Fruit fly (Drosophila melanogaster) whole organism, embryonic: ENCODE measurements around the gene CG10663.

Experiments
- Atf6 ChIP-seq: fragments of 200-800 bp; sonication (Bioruptor generic); IDR thresholded peaks from 2 replicates; pipeline ENCODE4 v1.3.6; 2022; ENCODE audit warnings: missing biosample characterization, missing genetic modification characterization
- BEAF-32 ChIP-seq: fragments of 200-800 bp; sonication (Bioruptor generic); optimal IDR thresholded peaks from 3 replicates; lab custom pipeline; 2017; ENCODE audit warnings: missing biosample characterization, missing genetic modification characterization, mild to moderate bottlenecking, moderate library complexity, missing genetic modification reagents
- CG10366 ChIP-seq: fragments of 200-800 bp; sonication (Bioruptor generic); IDR thresholded peaks from 2 replicates; pipeline ENCODE4 v1.3.6; 2022; ENCODE audit warnings: missing biosample characterization, missing genetic modification characterization
- CG10979 ChIP-seq: fragments of 200-800 bp; sonication (Bioruptor generic); optimal IDR thresholded peaks from 2 replicates; lab custom pipeline; 2018; ENCODE audit warnings: missing biosample characterization, mild to moderate bottlenecking, missing genetic modification characterization, moderate library complexity
- CG11398 ChIP-seq: fragments of 200-800 bp; sonication (Bioruptor generic); optimal IDR thresholded peaks from 2 replicates; lab custom pipeline; 2016; ENCODE audit warnings: missing biosample characterization, missing genetic modification characterization
- CG11504 ChIP-seq: fragments of 200-800 bp; sonication (Bioruptor generic); optimal IDR thresholded peaks from 3 replicates; lab custom pipeline; 2019; ENCODE audit warnings: missing biosample characterization, mild to moderate bottlenecking, missing genetic modification characterization, moderate library complexity
- CG12071 ChIP-seq: fragments of 200-800 bp; sonication (Bioruptor generic); optimal IDR thresholded peaks from 3 replicates; lab custom pipeline; 2018; ENCODE audit warnings: missing biosample characterization, mild to moderate bottlenecking, missing genetic modification characterization
- CG12104 ChIP-seq: fragments of 200-800 bp; sonication (Bioruptor generic); optimal IDR thresholded peaks from 3 replicates; lab custom pipeline; 2016; ENCODE audit warnings: missing biosample characterization, missing genetic modification characterization
- CG1233 ChIP-seq: fragments of 200-800 bp; sonication (Bioruptor generic); optimal IDR thresholded peaks from 4 replicates; lab custom pipeline; 2018; ENCODE audit warnings: missing biosample characterization, mild to moderate bottlenecking, missing genetic modification characterization
- CG13424 ChIP-seq: fragments of 200-800 bp; sonication (Bioruptor generic); optimal IDR thresholded peaks from 2 replicates; lab custom pipeline; 2019; ENCODE audit warnings: missing biosample characterization, mild to moderate bottlenecking, missing genetic modification characterization, moderate library complexity
- CG17802 ChIP-seq: fragments of 200-800 bp; sonication (Bioruptor generic); optimal IDR thresholded peaks from 2 replicates; lab custom pipeline; 2018; ENCODE audit warnings: missing biosample characterization, mild to moderate bottlenecking, missing genetic modification characterization, moderate library complexity
- CG17829 ChIP-seq: fragments of 200-800 bp; optimal IDR thresholded peaks from 2 replicates; lab custom pipeline; 2019; ENCODE audit warnings: missing biosample characterization, mild to moderate bottlenecking, missing genetic modification characterization, moderate library complexity
- CG34422 ChIP-seq: fragments of 200-800 bp; sonication (Bioruptor generic); IDR thresholded peaks from 3 replicates; pipeline ENCODE4 v1.3.6; 2022; ENCODE audit warnings: missing biosample characterization, missing genetic modification characterization
- CG4328 ChIP-seq: fragments of 200-800 bp; sonication (Bioruptor generic); optimal IDR thresholded peaks from 3 replicates; lab custom pipeline; 2017; ENCODE audit warnings: missing biosample characterization, missing genetic modification reagents, missing genetic modification characterization
- CG7271 ChIP-seq: fragments of 200-800 bp; sonication (Bioruptor generic); optimal IDR thresholded peaks from 2 replicates; lab custom pipeline; 2018; ENCODE audit warnings: missing biosample characterization, mild to moderate bottlenecking, missing genetic modification characterization, moderate library complexity
- CG7963 ChIP-seq: fragments of 200-800 bp; sonication (Bioruptor generic); IDR thresholded peaks from 3 replicates; pipeline ENCODE4 v1.3.6; 2022; ENCODE audit warnings: missing biosample characterization, missing genetic modification characterization; ENCODE audit not compliant: partially characterized antibody
- CG8281 ChIP-seq: fragments of 200-800 bp; sonication (Bioruptor generic); optimal IDR thresholded peaks from 2 replicates; lab custom pipeline; 2018; ENCODE audit warnings: missing biosample characterization, mild to moderate bottlenecking, missing genetic modification characterization, moderate library complexity
- CG8388 ChIP-seq: fragments of 200-800 bp; sonication (Bioruptor generic); optimal IDR thresholded peaks from 2 replicates; lab custom pipeline; 2019; ENCODE audit warnings: missing biosample characterization, mild to moderate bottlenecking, missing genetic modification characterization, moderate library complexity
- CG9609 ChIP-seq: fragments of 200-800 bp; sonication (Bioruptor generic); optimal IDR thresholded peaks from 3 replicates; lab custom pipeline; 2016; ENCODE audit warnings: missing biosample characterization, missing genetic modification characterization
- CG9797 ChIP-seq: fragments of 200-800 bp; sonication (Bioruptor generic); optimal IDR thresholded peaks from 3 replicates; lab custom pipeline; 2018; ENCODE audit warnings: missing biosample characterization, mild to moderate bottlenecking, missing genetic modification characterization
- CG9932 ChIP-seq: fragments of 200-800 bp; sonication (Bioruptor generic); IDR thresholded peaks from 2 replicates; pipeline ENCODE4 v1.3.6; 2022; ENCODE audit warnings: missing biosample characterization, missing genetic modification characterization
- CrebB ChIP-seq: fragments of 200-800 bp; sonication (Bioruptor generic); optimal IDR thresholded peaks from 3 replicates; lab custom pipeline; 2018; ENCODE audit warnings: missing biosample characterization, mild to moderate bottlenecking, missing genetic modification characterization
- Dad ChIP-seq: fragments of 200-800 bp; sonication (Bioruptor generic); optimal IDR thresholded peaks from 3 replicates; lab custom pipeline; 2016; ENCODE audit warnings: missing biosample characterization, missing genetic modification characterization
- Deaf1 ChIP-seq: fragments of 200-800 bp; optimal IDR thresholded peaks from 3 replicates; lab custom pipeline; 2019; ENCODE audit warnings: missing biosample characterization, mild to moderate bottlenecking, missing genetic modification characterization, moderate library complexity
- ERR ChIP-seq: fragments of 200-800 bp; sonication (Bioruptor generic); optimal IDR thresholded peaks from 2 replicates; lab custom pipeline; 2016; ENCODE audit warnings: missing biosample characterization, missing genetic modification characterization
- HLH4C ChIP-seq: fragments of 200-800 bp; sonication (Bioruptor generic); IDR thresholded peaks from 3 replicates; pipeline ENCODE4 v1.3.6; 2022; ENCODE audit warnings: missing biosample characterization, missing genetic modification characterization; ENCODE audit not compliant: partially characterized antibody
- HLHmδ ChIP-seq: fragments of 200-800 bp; sonication (Bioruptor generic); optimal IDR thresholded peaks from 2 replicates; lab custom pipeline; 2018; ENCODE audit warnings: missing biosample characterization, mild to moderate bottlenecking, missing genetic modification characterization, moderate library complexity
- Lhr ChIP-seq: fragments of 200-800 bp; sonication (Bioruptor generic); optimal IDR thresholded peaks from 3 replicates; lab custom pipeline; 2017; ENCODE audit warnings: mild to moderate bottlenecking, missing biosample characterization, missing genetic modification reagents, missing genetic modification characterization
- MTF-1 ChIP-seq: fragments of 200-800 bp; sonication (Bioruptor generic); optimal IDR thresholded peaks from 2 replicates; lab custom pipeline; 2018; ENCODE audit warnings: missing biosample characterization, mild to moderate bottlenecking, missing genetic modification characterization, borderline replicate concordance
- Optix ChIP-seq: fragments of 200-800 bp; sonication (Bioruptor generic); IDR thresholded peaks from 3 replicates; pipeline ENCODE4 v1.3.6; 2022; ENCODE audit warnings: missing biosample characterization, missing genetic modification characterization
- Side ChIP-seq: fragments of 200-800 bp; sonication (Bioruptor generic); optimal IDR thresholded peaks from 2 replicates; lab custom pipeline; 2016; ENCODE audit warnings: missing biosample characterization, missing genetic modification characterization
- Tbp ChIP-seq: fragments of >200 bp; optimal IDR thresholded peaks from 2 replicates; lab custom pipeline; 2018; ENCODE audit warnings: missing biosample characterization, missing genetic modification characterization
- ac ChIP-seq: fragments of 200-800 bp; sonication (Bioruptor generic); optimal IDR thresholded peaks from 3 replicates; lab custom pipeline; 2017; ENCODE audit warnings: missing biosample characterization, mild to moderate bottlenecking, missing genetic modification characterization
- br ChIP-seq: fragments of >200 bp; optimal IDR thresholded peaks from 2 replicates; lab custom pipeline; 2017
- cad ChIP-seq: fragments of >200 bp; optimal IDR thresholded peaks from 2 replicates; lab custom pipeline; 2017; ENCODE audit warnings: missing biosample characterization, missing genetic modification characterization
- cwo ChIP-seq: fragments of 200-800 bp; sonication (Bioruptor generic); optimal IDR thresholded peaks from 3 replicates; lab custom pipeline; 2017; ENCODE audit warnings: missing biosample characterization, missing genetic modification characterization, mild to moderate bottlenecking, moderate library complexity, missing genetic modification reagents
- dimm ChIP-seq: fragments of 200-800 bp; sonication (Bioruptor generic); IDR thresholded peaks from 2 replicates; pipeline ENCODE4 v1.3.6; 2022; ENCODE audit warnings: missing biosample characterization, missing genetic modification characterization
- ftz-f1 ChIP-seq: fragments of 200-800 bp; sonication (Bioruptor generic); optimal IDR thresholded peaks from 2 replicates; lab custom pipeline; 2016; ENCODE audit warnings: missing biosample characterization, missing genetic modification characterization
- her ChIP-seq: fragments of 200-800 bp; sonication (Bioruptor generic); optimal IDR thresholded peaks from 2 replicates; lab custom pipeline; 2016; ENCODE audit warnings: missing biosample characterization, missing genetic modification characterization
- jing ChIP-seq: fragments of 200-800 bp; sonication (Bioruptor generic); optimal IDR thresholded peaks from 2 replicates; lab custom pipeline; 2018; ENCODE audit warnings: missing biosample characterization, mild to moderate bottlenecking, missing genetic modification characterization
- otp ChIP-seq: fragments of 200-800 bp; sonication (Bioruptor generic); IDR thresholded peaks from 3 replicates; pipeline ENCODE4, ENCODE4 v1.3.6; 2022; ENCODE audit warnings: missing biosample characterization, missing genetic modification characterization
- pfk ChIP-seq: fragments of 200-800 bp; sonication (Bioruptor generic); optimal IDR thresholded peaks from 2 replicates; lab custom pipeline; 2018; ENCODE audit warnings: missing biosample characterization, mild to moderate bottlenecking, missing genetic modification characterization, moderate library complexity
- ro ChIP-seq: fragments of 200-800 bp; sonication (Bioruptor generic); IDR thresholded peaks from 2 replicates; pipeline ENCODE4 v1.3.6; 2022; ENCODE audit warnings: missing biosample characterization, missing genetic modification characterization
- sc ChIP-seq, 3 experiments: fragments of >200 bp in 2 of 3; fragments of 200-800 bp in 1 of 3; sonication (Bioruptor generic) in 1 of 3; optimal IDR thresholded peaks; 2 replicates in 2 of 3; 3 replicates in 1 of 3; lab custom pipeline; 2017; ENCODE audit warnings: mild to moderate bottlenecking in 1 of 3, missing biosample characterization in 1 of 3, missing genetic modification characterization in 1 of 3, missing genetic modification reagents in 1 of 3
- seq ChIP-seq: fragments of 200-800 bp; sonication (Bioruptor generic); IDR thresholded peaks from 2 replicates; pipeline ENCODE4 v1.3.6; 2022; ENCODE audit warnings: missing biosample characterization, missing genetic modification characterization
- tin ChIP-seq: fragments of 200-800 bp; sonication (Bioruptor generic); optimal IDR thresholded peaks from 3 replicates; lab custom pipeline; 2016; ENCODE audit warnings: missing biosample characterization, missing genetic modification characterization
- tio ChIP-seq: fragments of 200-800 bp; sonication (Bioruptor generic); optimal IDR thresholded peaks from 2 replicates; lab custom pipeline; 2017; ENCODE audit warnings: missing biosample characterization, missing genetic modification characterization, inconsistent platforms
- vfl ChIP-seq: fragments of 200-800 bp; sonication (Bioruptor generic); optimal IDR thresholded peaks from 2 replicates; lab custom pipeline; 2016; ENCODE audit warnings: missing biosample characterization, missing genetic modification characterization
- zen ChIP-seq: fragments of 200-800 bp; sonication (Bioruptor generic); optimal IDR thresholded peaks from 3 replicates; lab custom pipeline; 2018; ENCODE audit warnings: missing biosample characterization, mild to moderate bottlenecking, missing genetic modification characterization, moderate library complexity

The CG10663 gene

DNA sequence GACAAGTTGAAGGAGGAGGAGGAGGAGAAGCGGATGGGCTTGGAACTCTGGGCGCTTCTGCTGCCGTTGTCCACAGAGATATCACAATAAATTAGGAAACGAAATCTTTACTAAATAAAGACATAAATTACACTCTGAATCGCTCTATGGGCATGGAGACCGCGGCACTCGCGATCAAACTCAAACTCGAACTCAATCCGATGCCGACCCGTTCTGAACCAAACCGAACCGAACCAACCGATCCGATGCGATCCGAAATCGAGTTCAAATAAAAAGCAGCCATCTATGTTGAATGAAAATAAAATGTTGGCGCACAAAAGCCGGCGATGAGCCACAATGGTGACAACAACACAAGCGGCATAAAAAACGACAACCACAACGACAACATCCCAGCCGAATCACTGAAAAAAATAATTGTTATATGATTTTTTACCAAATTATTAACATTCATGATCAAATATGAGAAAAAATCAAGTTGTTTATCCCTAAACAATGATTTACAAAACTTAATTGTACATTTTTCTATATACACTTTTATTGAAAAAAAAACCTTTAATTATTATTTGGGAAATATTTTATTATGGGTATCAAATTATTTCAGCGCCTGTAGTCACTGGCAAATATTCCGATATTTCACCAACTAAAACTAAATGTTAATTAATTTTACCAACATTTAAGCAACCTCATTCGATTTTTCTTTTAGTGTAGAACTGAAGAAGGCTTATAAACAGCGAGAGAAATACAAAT, 27.7 kb downstream of the CG10663 start (continued):
- TF ChIP-seq CG4328 (peak; percentile 62), CG10366 (GFP tag; lab: Robert Waterston, UW) (no peak), CG13424 (peak; percentile 89), MTF-1 (GFP tag; lab: Kevin White, UChicago) (peak; percentile 46), ro (GFP tag; lab: Robert Waterston, UW) (no peak), seq (GFP tag; lab: Robert Waterston, UW) (no peak), CG17802 (peak; percentile 54), cwo (GFP tag; lab: Kevin White, UChicago) (peak; percentile 42), CG1233 (GFP tag; lab: Kevin White, UChicago) (peak; percentile 79), CG12104 (GFP tag; lab: Kevin White, UChicago) (peak; percentile 72), br (lab: Kevin White, UChicago) (no peak), CG12071 (GFP tag; lab: Kevin White, UChicago) (no peak), CG17829 (tag; lab: Kevin White, UChicago) (peak; percentile 92), BEAF-32 (GFP tag; lab: Kevin White, UChicago) (no peak), Dad (GFP tag; lab: Kevin White, UChicago) (no peak), CG8388 (GFP tag; lab: Kevin White, UChicago) (peak; percentile 92), Atf6 (GFP tag; lab: Robert Waterston, UW) (peak; percentile 42; the same call in 1 of the 2 replicates), CG7271 (tag; lab: Kevin White, UChicago) (peak; percentile 59), Tbp (GFP tag; lab: Kevin White, UChicago) (no peak), CrebB (peak; percentile 10), otp (GFP tag; lab: Robert Waterston, UW) (0 out of 3 replicates have a peak, but pooled peaks have one; percentile 37), Optix (GFP tag; lab: Robert Waterston, UW) (no peak), jing (peak; percentile 45), CG8281 (peak; percentile 59), CG9797 (GFP tag; lab: Kevin White, UChicago) (no peak), vfl (GFP tag; lab: Kevin White, UChicago) (no peak), ac (GFP tag; lab: Kevin White, UChicago) (peak; percentile 53), CG9932 (GFP tag; lab: Robert Waterston, UW) (no peak), HLHmδ (GFP tag; lab: Kevin White, UChicago) (no peak), sc (optimal IDR thresholded peaks at IDR 0.05; lab: Kevin White, UChicago) (no peak), sc (GFP tag; optimal IDR thresholded peaks at IDR 0.05; lab: Kevin White, UChicago) (peak; percentile 87), cad (GFP tag; lab: Kevin White, UChicago) (no peak), tin (GFP tag; lab: Kevin White, UChicago) (peak; percentile 78), ftz-f1 (GFP tag; lab: Kevin White, UChicago) (no peak), CG11398 (GFP tag; lab: Kevin White, UChicago) (no peak), CG11504 (peak; percentile 92), pfk (GFP tag; lab: Kevin White, UChicago) (no peak), Side (GFP tag; lab: Kevin White, UChicago) (peak; percentile 36), CG34422 (GFP tag; lab: Robert Waterston, UW) (no peak), CG9609 (no peak), CG10979 (peak; percentile 97), Lhr (GFP tag; lab: Kevin White, UChicago) (peak; percentile 63), dimm (GFP tag; lab: Robert Waterston, UW) (no peak), CG7963 (no peak), zen (tag; lab: Kevin White, UChicago) (peak; percentile 79), her (no peak), Deaf1 (peak; percentile 48), ERR (GFP tag; lab: Kevin White, UChicago) (no peak), tio (GFP tag; lab: Kevin White, UChicago) (peak; percentile 85), HLH4C (GFP tag; lab: Robert Waterston, UW) (no peak)
